Worm (Caenorhabditis elegans) whole organism, L3 larva: Measurements from ENCODE around the gene C17H12.10.

Source experiments
- R02D3.7 ChIP-seq: fragments of 150-350 bp; optimal IDR thresholded peaks from 2 replicates; lab custom pipeline; 2014; ENCODE audit warnings: missing biosample characterization, missing genetic modification characterization
- aly-2 ChIP-seq: fragments of 150-350 bp; optimal IDR thresholded peaks from 2 replicates; lab custom pipeline; 2014; ENCODE audit warnings: missing biosample characterization, missing genetic modification characterization
- ama-1 ChIP-seq: fragments of 150-350 bp; optimal IDR thresholded peaks from 2 replicates; lab custom pipeline; 2018
- elt-1 ChIP-seq: fragments of 150-350 bp; optimal IDR thresholded peaks from 2 replicates; lab custom pipeline; 2014; ENCODE audit warnings: missing biosample characterization, missing genetic modification characterization
- elt-2 ChIP-seq: sonication (generic microtip); optimal IDR thresholded peaks from 2 replicates; lab custom pipeline; 2016; ENCODE audit warnings: missing genetic modification reagents, mild to moderate bottlenecking, missing genetic modification characterization, missing compliant biosample characterization
- lsy-12 ChIP-seq: sonication (generic microtip); optimal IDR thresholded peaks from 2 replicates; lab custom pipeline; 2016; ENCODE audit warnings: mild to moderate bottlenecking, missing genetic modification characterization, missing compliant biosample characterization
- mdl-1 ChIP-seq: fragments of 150-350 bp; optimal IDR thresholded peaks from 2 replicates; lab custom pipeline; 2014; ENCODE audit warnings: missing biosample characterization, missing genetic modification characterization
- nhr-237 ChIP-seq: fragments of 150-350 bp; optimal IDR thresholded peaks from 2 replicates; lab custom pipeline; 2014; ENCODE audit warnings: missing biosample characterization, missing genetic modification characterization
- nhr-76 ChIP-seq: fragments of 150-350 bp; sonication (generic microtip); optimal IDR thresholded peaks from 5 replicates; lab custom pipeline; 2014; ENCODE audit warnings: missing biosample characterization, missing genetic modification characterization
- sea-2 ChIP-seq: fragments of 150-350 bp; sonication (generic microtip); optimal IDR thresholded peaks from 4 replicates; lab custom pipeline; 2014; ENCODE audit warnings: missing biosample characterization, missing genetic modification reagents, missing genetic modification characterization
- zag-1 ChIP-seq: fragments of 150-350 bp; optimal IDR thresholded peaks from 2 replicates; lab custom pipeline; 2014; ENCODE audit warnings: missing biosample characterization, missing genetic modification characterization

DNA sequence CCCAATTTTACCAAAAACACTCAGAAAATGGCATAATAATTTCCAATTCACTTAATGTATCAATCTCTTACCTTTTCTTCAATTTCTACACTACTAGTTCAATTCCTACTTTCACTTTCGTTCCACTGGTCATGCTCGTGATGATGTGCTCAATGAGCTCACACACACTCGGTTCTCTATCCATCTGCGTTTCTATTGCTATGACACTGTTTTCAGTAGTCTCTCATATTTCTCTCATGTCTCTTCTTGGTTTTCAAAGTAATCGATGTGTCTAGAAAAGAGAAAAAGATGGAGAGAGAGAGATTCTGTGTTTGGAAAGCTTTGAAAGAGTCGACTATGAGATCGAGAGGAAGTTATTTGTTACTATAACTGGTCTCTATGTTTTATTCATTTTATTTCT, 39.4 kb upstream of the C17H12.10 start:
- TF ChIP-seq nhr-237 (tag; lab: Kevin White, UChicago) (no peak), sea-2 (GFP tag; lab: Kevin White, UChicago) (no peak), ama-1 (lab: Kevin White, UChicago) (no peak), R02D3.7 (no peak), elt-1 (tag; lab: Kevin White, UChicago) (no peak), nhr-76 (tag; lab: Kevin White, UChicago) (no peak), zag-1 (tag; lab: Kevin White, UChicago) (no peak), aly-2 (tag; lab: Kevin White, UChicago) (no peak), lsy-12 (tag; lab: Kevin White, UChicago) (no peak), mdl-1 (no peak), elt-2 (tag; lab: Kevin White, UChicago) (peak; percentile 49)
